Fruit fly (Drosophila melanogaster) whole organism, embryonic: ENCODE data around the gene CG10232.

Experiments used
- Ada2b ChIP-seq: fragments of 200-800 bp; sonication (Bioruptor generic); IDR thresholded peaks from 2 replicates; pipeline ENCODE4 v1.3.6; 2022; ENCODE audit warnings: missing biosample characterization, missing genetic modification characterization
- CG10366 ChIP-seq: fragments of 200-800 bp; sonication (Bioruptor generic); IDR thresholded peaks from 2 replicates; pipeline ENCODE4 v1.3.6; 2022; ENCODE audit warnings: missing biosample characterization, missing genetic modification characterization
- CG10654 ChIP-seq: fragments of 200-800 bp; sonication (Bioruptor generic); optimal IDR thresholded peaks from 2 replicates; lab custom pipeline; 2016; ENCODE audit warnings: missing biosample characterization, missing genetic modification characterization
- CG11398 ChIP-seq: fragments of 200-800 bp; sonication (Bioruptor generic); optimal IDR thresholded peaks from 2 replicates; lab custom pipeline; 2016; ENCODE audit warnings: missing biosample characterization, missing genetic modification characterization
- CG12155 ChIP-seq: fragments of 200-800 bp; sonication (Bioruptor generic); optimal IDR thresholded peaks from 3 replicates; lab custom pipeline; 2016; ENCODE audit warnings: missing biosample characterization, missing genetic modification characterization
- CG12219 ChIP-seq: fragments of 200-800 bp; sonication (Bioruptor generic); optimal IDR thresholded peaks from 3 replicates; lab custom pipeline; 2018; ENCODE audit warnings: missing biosample characterization, mild to moderate bottlenecking, missing genetic modification characterization
- CG12236 ChIP-seq: fragments of 200-800 bp; sonication (Bioruptor generic); optimal IDR thresholded peaks from 2 replicates; lab custom pipeline; 2016; ENCODE audit warnings: missing biosample characterization, missing genetic modification characterization
- CG1233 ChIP-seq: fragments of 200-800 bp; sonication (Bioruptor generic); optimal IDR thresholded peaks from 4 replicates; lab custom pipeline; 2018; ENCODE audit warnings: missing biosample characterization, mild to moderate bottlenecking, missing genetic modification characterization
- CG12391 ChIP-seq: fragments of 200-800 bp; sonication (Bioruptor generic); optimal IDR thresholded peaks from 3 replicates; lab custom pipeline; 2018; ENCODE audit warnings: missing biosample characterization, mild to moderate bottlenecking, missing genetic modification characterization, moderate library complexity
- CG13894 ChIP-seq: fragments of 200-800 bp; sonication (Bioruptor generic); optimal IDR thresholded peaks from 3 replicates; lab custom pipeline; 2018; ENCODE audit warnings: missing biosample characterization, mild to moderate bottlenecking, missing genetic modification characterization, moderate library complexity
- CG1529 ChIP-seq: fragments of 200-800 bp; sonication (Bioruptor generic); optimal IDR thresholded peaks from 3 replicates; lab custom pipeline; 2018; ENCODE audit warnings: missing biosample characterization, missing genetic modification characterization
- CG15696 ChIP-seq: fragments of 200-800 bp; sonication (Bioruptor generic); optimal IDR thresholded peaks from 2 replicates; lab custom pipeline; 2019; ENCODE audit warnings: missing biosample characterization, mild to moderate bottlenecking, missing genetic modification characterization, moderate library complexity
- CG1603 ChIP-seq: fragments of 200-800 bp; sonication (Bioruptor generic); optimal IDR thresholded peaks from 2 replicates; lab custom pipeline; 2019; ENCODE audit warnings: missing biosample characterization, mild to moderate bottlenecking, missing genetic modification characterization, moderate library complexity
- CG18764 ChIP-seq: fragments of 200-800 bp; sonication (Bioruptor generic); optimal IDR thresholded peaks from 3 replicates; lab custom pipeline; 2016; ENCODE audit warnings: missing biosample characterization, missing genetic modification characterization
- CG31365 ChIP-seq: fragments of 200-800 bp; sonication (Bioruptor generic); optimal IDR thresholded peaks from 2 replicates; lab custom pipeline; 2018; ENCODE audit warnings: missing biosample characterization, mild to moderate bottlenecking, missing genetic modification characterization
- CG32767 ChIP-seq: fragments of 200-800 bp; sonication (Bioruptor generic); IDR thresholded peaks from 2 replicates; pipeline ENCODE4 v1.3.6; 2022; ENCODE audit warnings: missing biosample characterization, missing genetic modification characterization
- CG3726 ChIP-seq: fragments of 200-800 bp; sonication (Bioruptor generic); IDR thresholded peaks from 3 replicates; pipeline ENCODE4, ENCODE4 v1.3.6; 2022; ENCODE audit warnings: missing biosample characterization, missing genetic modification characterization
- CG3847 ChIP-seq: fragments of 200-800 bp; sonication (Bioruptor generic); IDR thresholded peaks from 2 replicates; pipeline ENCODE4 v1.3.6; 2022; ENCODE audit warnings: missing biosample characterization, missing genetic modification characterization
- CG4820 ChIP-seq: fragments of 200-800 bp; sonication (Bioruptor generic); optimal IDR thresholded peaks from 3 replicates; lab custom pipeline; 2016; ENCODE audit warnings: missing biosample characterization, missing genetic modification characterization
- CG5180 ChIP-seq: fragments of 200-800 bp; sonication (Bioruptor generic); optimal IDR thresholded peaks from 3 replicates; lab custom pipeline; 2017; ENCODE audit warnings: missing biosample characterization, missing genetic modification characterization, mild to moderate bottlenecking, moderate library complexity, missing genetic modification reagents
- CG8290 ChIP-seq, 3 experiments: fragments of 200-800 bp; sonication (Bioruptor generic); optimal IDR thresholded peaks; 2 replicates each; lab custom pipeline; 2016 to 2019; ENCODE audit warnings: missing biosample characterization in 3 of 3, missing genetic modification characterization in 3 of 3, mild to moderate bottlenecking in 2 of 3, moderate library complexity in 1 of 3
- CG8924 ChIP-seq: fragments of 200-800 bp; optimal IDR thresholded peaks from 3 replicates; lab custom pipeline; 2019; ENCODE audit warnings: missing biosample characterization, mild to moderate bottlenecking, missing genetic modification characterization, moderate library complexity
- Dbx ChIP-seq: fragments of 200-800 bp; sonication (Bioruptor generic); IDR thresholded peaks from 3 replicates; pipeline ENCODE4 v1.3.6; 2022; ENCODE audit warnings: missing biosample characterization, missing genetic modification characterization
- Dp ChIP-seq: fragments of 200-800 bp; sonication (Bioruptor generic); optimal IDR thresholded peaks from 2 replicates; lab custom pipeline; 2018; ENCODE audit warnings: missing biosample characterization, mild to moderate bottlenecking, missing genetic modification characterization, moderate library complexity
- Dref ChIP-seq: fragments of 200-800 bp; sonication (Bioruptor generic); IDR thresholded peaks from 2 replicates; pipeline ENCODE4 v1.3.6; 2022; ENCODE audit warnings: missing biosample characterization, missing genetic modification characterization
- HLH4C ChIP-seq: fragments of 200-800 bp; sonication (Bioruptor generic); IDR thresholded peaks from 3 replicates; pipeline ENCODE4 v1.3.6; 2022; ENCODE audit warnings: missing biosample characterization, missing genetic modification characterization; ENCODE audit not compliant: partially characterized antibody
- Hr3 ChIP-seq: fragments of 200-800 bp; sonication (Bioruptor generic); optimal IDR thresholded peaks from 3 replicates; lab custom pipeline; 2016; ENCODE audit warnings: missing biosample characterization, missing genetic modification characterization
- Hr39 ChIP-seq: fragments of >200 bp; optimal IDR thresholded peaks from 2 replicates; lab custom pipeline; 2017
- Mad ChIP-seq: fragments of 200-800 bp; sonication (Bioruptor generic); optimal IDR thresholded peaks from 2 replicates; lab custom pipeline; 2016; ENCODE audit warnings: missing biosample characterization, missing genetic modification characterization
- Meics ChIP-seq: fragments of 200-800 bp; sonication (Bioruptor generic); optimal IDR thresholded peaks from 2 replicates; lab custom pipeline; 2017; ENCODE audit warnings: missing biosample characterization, mild to moderate bottlenecking, missing genetic modification characterization
- NFAT ChIP-seq: fragments of 200-800 bp; sonication (Bioruptor generic); IDR thresholded peaks from 2 replicates; pipeline ENCODE4 v1.3.6; 2022; ENCODE audit warnings: missing biosample characterization, missing genetic modification characterization
- Poxn ChIP-seq: fragments of 200-800 bp; sonication (Bioruptor generic); IDR thresholded peaks from 2 replicates; pipeline ENCODE4 v1.3.6; 2022; ENCODE audit warnings: missing biosample characterization, missing genetic modification characterization
- Ptx1 ChIP-seq: fragments of 200-800 bp; sonication (Bioruptor generic); IDR thresholded peaks from 2 replicates; pipeline ENCODE4 v1.3.6; 2022; ENCODE audit warnings: missing biosample characterization, missing genetic modification characterization
- Spps ChIP-seq: fragments of 200-800 bp; sonication (Bioruptor generic); optimal IDR thresholded peaks from 2 replicates; lab custom pipeline; 2018; ENCODE audit warnings: missing biosample characterization, mild to moderate bottlenecking, missing genetic modification characterization
- TFAM ChIP-seq: fragments of 200-800 bp; sonication (Bioruptor generic); optimal IDR thresholded peaks from 2 replicates; lab custom pipeline; 2017; ENCODE audit warnings: missing biosample characterization, missing genetic modification characterization, inconsistent platforms
- Tbp ChIP-seq: fragments of >200 bp; optimal IDR thresholded peaks from 2 replicates; lab custom pipeline; 2018; ENCODE audit warnings: missing biosample characterization, missing genetic modification characterization
- Xbp1 ChIP-seq: fragments of 200-800 bp; sonication (Bioruptor generic); optimal IDR thresholded peaks from 3 replicates; lab custom pipeline; 2016; ENCODE audit warnings: missing biosample characterization, mild to moderate bottlenecking, missing genetic modification characterization
- abd-A ChIP-seq: fragments of 200-800 bp; sonication (Bioruptor generic); optimal IDR thresholded peaks from 3 replicates; lab custom pipeline; 2019; ENCODE audit warnings: missing biosample characterization, mild to moderate bottlenecking, missing genetic modification characterization, moderate library complexity
- ara ChIP-seq: fragments of 200-800 bp; sonication (Bioruptor generic); IDR thresholded peaks from 2 replicates; pipeline ENCODE4 v1.3.6; 2022; ENCODE audit warnings: missing biosample characterization, missing genetic modification characterization
- cad ChIP-seq: fragments of >200 bp; optimal IDR thresholded peaks from 2 replicates; lab custom pipeline; 2017; ENCODE audit warnings: missing biosample characterization, missing genetic modification characterization
- ci ChIP-seq: fragments of 200-800 bp; sonication (Bioruptor generic); IDR thresholded peaks from 3 replicates; pipeline ENCODE4 v1.3.6; 2022; ENCODE audit warnings: missing biosample characterization, missing genetic modification characterization
- croc ChIP-seq: fragments of 200-800 bp; sonication (Bioruptor generic); conservative IDR thresholded peaks from 3 replicates; pipeline ENCODE4 v1.3.6; 2022; ENCODE audit warnings: missing biosample characterization, missing genetic modification characterization
- fd3F ChIP-seq: fragments of 200-800 bp; sonication (Bioruptor generic); optimal IDR thresholded peaks from 2 replicates; lab custom pipeline; 2018; ENCODE audit warnings: missing biosample characterization, mild to moderate bottlenecking, missing genetic modification characterization, moderate library complexity
- gce ChIP-seq: fragments of 200-800 bp; sonication (Bioruptor generic); IDR thresholded peaks from 3 replicates; pipeline ENCODE4 v1.3.6; 2022; ENCODE audit warnings: missing biosample characterization, missing genetic modification characterization
- lov ChIP-seq, 2 experiments: fragments of 200-800 bp in 1 of 2; fragments of >200 bp in 1 of 2; sonication (Bioruptor generic) in 1 of 2; IDR thresholded peaks in 1 of 2; optimal IDR thresholded peaks in 1 of 2; 2 replicates in 1 of 2; 3 replicates in 1 of 2; pipeline versions ENCODE4 v1.3.6 to Lab custom; 2017 to 2022; ENCODE audit warnings: missing biosample characterization in 1 of 2, missing genetic modification characterization in 1 of 2
- nerfin-1 ChIP-seq: fragments of 200-800 bp; sonication (Bioruptor generic); optimal IDR thresholded peaks from 3 replicates; lab custom pipeline; 2019; ENCODE audit warnings: missing biosample characterization, mild to moderate bottlenecking, missing genetic modification characterization, moderate library complexity
- pb ChIP-seq: fragments of 200-800 bp; sonication (Bioruptor generic); optimal IDR thresholded peaks from 3 replicates; lab custom pipeline; 2016; ENCODE audit warnings: missing biosample characterization, missing genetic modification characterization
- pros ChIP-seq: fragments of 200-800 bp; sonication (Bioruptor generic); optimal IDR thresholded peaks from 3 replicates; lab custom pipeline; 2019; ENCODE audit warnings: missing biosample characterization, mild to moderate bottlenecking, missing genetic modification characterization, moderate library complexity
- stc ChIP-seq: fragments of 200-800 bp; sonication (Bioruptor generic); IDR thresholded peaks from 2 replicates; pipeline ENCODE4 v1.3.6; 2022; ENCODE audit warnings: missing biosample characterization, missing genetic modification characterization

CG10232 gene

dm6 chr3R:23757912-23758607 is 36.6 kb upstream of the CG10232 start, which contains the start of the genes PTPMT1 and Hrd3 (continued):
- TF ChIP-seq Xbp1 (GFP tag; lab: Kevin White, UChicago) (peak; percentile 99), CG15696 (tag; lab: Kevin White, UChicago) (peak; percentile 98), Dbx (GFP tag; lab: Robert Waterston, UW) (peak; percentile 97), Dp (GFP tag; lab: Kevin White, UChicago) (peak; percentile 36), CG12236 (GFP tag; lab: Kevin White, UChicago) (peak; percentile 94), CG3847 (GFP tag; lab: Robert Waterston, UW) (peak; percentile 98), CG1603 (peak; percentile 79), Ada2b (GFP tag; lab: Robert Waterston, UW) (peak; percentile 92), nerfin-1 (tag; lab: Kevin White, UChicago) (peak; percentile 98), NFAT (no peak; the same call in none of the 2 replicates), Tbp (GFP tag; lab: Kevin White, UChicago) (no peak), CG10366 (GFP tag; lab: Robert Waterston, UW) (peak; percentile 93), CG13894 (tag; lab: Kevin White, UChicago) (peak; percentile 96), CG3726 (GFP tag; lab: Robert Waterston, UW) (peak; percentile 93), Hr3 (GFP tag; lab: Kevin White, UChicago) (peak; percentile 99), abd-A (tag; lab: Kevin White, UChicago) (no peak), Ptx1 (GFP tag; lab: Robert Waterston, UW) (peak; percentile 98), Spps (peak; percentile 96), croc (peak; percentile 96), ci (GFP tag; lab: Robert Waterston, UW) (peak; percentile 94), Poxn (GFP tag; lab: Robert Waterston, UW) (peak; percentile 88), CG1233 (peak; percentile 99), Hr39 (no peak), pb (peak; percentile 97), Meics (GFP tag; lab: Kevin White, UChicago) (peak; percentile 99), CG12155 (GFP tag; lab: Kevin White, UChicago) (peak; percentile 97), CG18764 (GFP tag; lab: Kevin White, UChicago) (peak; percentile 96), Mad (GFP tag; lab: Kevin White, UChicago) (peak; percentile 98), TFAM (GFP tag; lab: Kevin White, UChicago) (peak; percentile 88), CG4820 (GFP tag; lab: Kevin White, UChicago) (peak; percentile 98), Dref (GFP tag; lab: Robert Waterston, UW) (peak; percentile 46; the same call in 1 of the 2 replicates), CG11398 (GFP tag; lab: Kevin White, UChicago) (peak; percentile 93), CG1529 (GFP tag; lab: Kevin White, UChicago) (peak; percentile 98), CG31365 (tag; lab: Kevin White, UChicago) (peak; percentile 78), CG10654 (peak; percentile 98), CG32767 (GFP tag; lab: Robert Waterston, UW) (peak; percentile 94), CG8924 (tag; lab: Kevin White, UChicago) (peak; percentile 99), ara (GFP tag; lab: Robert Waterston, UW) (peak; percentile 93), fd3F (GFP tag; lab: Kevin White, UChicago) (peak; percentile 98), CG12219 (GFP tag; lab: Kevin White, UChicago) (peak; percentile 94), cad (no peak), CG12391 (tag; lab: Kevin White, UChicago) (peak; percentile 99), CG5180 (GFP tag; lab: Kevin White, UChicago) (peak; percentile 92), CG8290 (GFP tag; optimal IDR thresholded peaks at IDR 0.05; lab: Kevin White, UChicago) (peak; percentile 95), CG8290 (tag; optimal IDR thresholded peaks at IDR 0.05; lab: Kevin White, UChicago) (peak; percentile 85 to 96), lov (optimal IDR thresholded peaks at IDR 0.05; lab: Kevin White, UChicago) (no peak), lov (GFP tag; IDR thresholded peaks at IDR 0.05; lab: Robert Waterston, UW) (peak; percentile 87), gce (peak; percentile 87; the same call in 2 of the 3 replicates), stc (GFP tag; lab: Robert Waterston, UW) (peak; percentile 92), HLH4C (GFP tag; lab: Robert Waterston, UW) (no peak), pros (GFP tag; lab: Kevin White, UChicago) (peak; percentile 77)
